Worm (Caenorhabditis elegans): ENCODE data around the gene rnh-1.2.

Gene rnh-1.2

DNA sequence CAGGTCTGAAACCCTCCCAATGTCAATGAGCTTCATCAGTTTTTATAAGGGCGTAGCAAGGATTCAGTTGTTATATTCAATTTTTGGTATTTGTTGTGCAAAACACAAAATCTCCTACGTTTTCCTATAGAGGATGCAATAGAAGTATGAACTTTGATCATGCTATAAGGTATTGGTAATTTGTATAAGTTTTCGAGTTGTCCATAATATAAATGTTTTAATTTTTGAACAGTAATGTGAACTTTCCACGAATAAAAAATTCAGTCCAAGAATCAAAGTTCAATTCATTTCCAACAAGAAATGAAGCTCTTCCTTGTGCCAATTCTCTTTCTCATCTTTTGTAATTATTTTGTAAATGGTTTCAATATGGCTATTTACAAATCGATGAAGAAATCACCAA is 10.8 kb downstream of the rnh-1.2 start, which contains the start of gene ZK938.12:
TSS of gene ZK938.12 (plus strand) at position 301 of the 400 bp plus-strand sequence.
- no peak for TF ChIP-seq C34B4.2 (tag; optimal IDR thresholded peaks at IDR 0.05)
- TF ChIP-seq vab-15 (tag; optimal IDR thresholded peaks at IDR 0.05) = no peak
- TF ChIP-seq pqm-1 (tag; optimal IDR thresholded peaks at IDR 0.05) = no peak
- no peak for TF ChIP-seq lin-15B (tag; optimal IDR thresholded peaks at IDR 0.05)
- no peak for TF ChIP-seq blmp-1 (tag; optimal IDR thresholded peaks at IDR 0.05)
- TF ChIP-seq lin-35 (GFP tag; optimal IDR thresholded peaks at IDR 0.05) = no peak
- TF ChIP-seq rnt-1 (tag; optimal IDR thresholded peaks at IDR 0.05) = no peak
- TF ChIP-seq nhr-12 (tag; optimal IDR thresholded peaks at IDR 0.05) = no peak
- no peak for TF ChIP-seq mdl-1 (tag; optimal IDR thresholded peaks at IDR 0.05)
- TF ChIP-seq isw-1 (GFP tag; IDR thresholded peaks at IDR 0.05) = no peak
- no peak for TF ChIP-seq ceh-82 (tag; optimal IDR thresholded peaks at IDR 0.05)
- TF ChIP-seq nhr-71 (tag; optimal IDR thresholded peaks at IDR 0.05) = no peak
- no peak for TF ChIP-seq skn-1 (tag; optimal IDR thresholded peaks at IDR 0.05)
- no peak for TF ChIP-seq nhr-76 (tag; optimal IDR thresholded peaks at IDR 0.05)
- no peak for TF ChIP-seq nhr-20 (tag; optimal IDR thresholded peaks at IDR 0.05)
- no peak for TF ChIP-seq C04F5.9 (tag; optimal IDR thresholded peaks at IDR 0.05)

DNA sequence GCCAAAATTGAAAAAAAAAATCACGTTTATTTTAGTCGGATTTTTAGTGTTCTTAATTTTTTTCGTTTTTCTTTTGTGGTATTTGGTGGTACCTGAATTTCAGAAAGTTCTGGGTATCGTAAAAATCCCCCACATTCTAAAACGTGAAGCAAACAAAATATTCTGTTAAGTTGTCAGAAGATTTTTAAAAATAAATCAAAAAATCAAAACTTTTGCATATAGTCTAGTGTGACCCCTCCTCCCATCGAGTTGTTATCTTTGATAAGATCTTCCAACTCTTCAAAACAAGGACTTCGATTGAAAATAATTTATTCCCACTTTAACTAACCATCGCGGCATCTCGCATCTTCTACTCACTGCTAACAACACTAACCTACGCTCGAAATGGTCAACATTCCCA is 12.7 kb downstream of the rnh-1.2 start, which contains the start of gene ZK938.1:
TSS of gene ZK938.1 (plus strand) at position 301 of the 400 bp plus-strand sequence.
- TF ChIP-seq lir-3 (tag; optimal IDR thresholded peaks at IDR 0.05; ENCODE audit: poor library complexity) = no peak
- TF ChIP-seq nhr-12 (tag; optimal IDR thresholded peaks at IDR 0.05) = no peak
- no peak for TF ChIP-seq tbx-2 (tag; optimal IDR thresholded peaks at IDR 0.05)
- no peak for TF ChIP-seq efl-1 (optimal IDR thresholded peaks at IDR 0.05)
- TF ChIP-seq efl-1 (GFP tag; optimal IDR thresholded peaks at IDR 0.05 in 1 of 2) = peak in 1 of 2 experiments; percentile 25
- no peak for TF ChIP-seq lsy-2 (tag; optimal IDR thresholded peaks at IDR 0.05)

DNA sequence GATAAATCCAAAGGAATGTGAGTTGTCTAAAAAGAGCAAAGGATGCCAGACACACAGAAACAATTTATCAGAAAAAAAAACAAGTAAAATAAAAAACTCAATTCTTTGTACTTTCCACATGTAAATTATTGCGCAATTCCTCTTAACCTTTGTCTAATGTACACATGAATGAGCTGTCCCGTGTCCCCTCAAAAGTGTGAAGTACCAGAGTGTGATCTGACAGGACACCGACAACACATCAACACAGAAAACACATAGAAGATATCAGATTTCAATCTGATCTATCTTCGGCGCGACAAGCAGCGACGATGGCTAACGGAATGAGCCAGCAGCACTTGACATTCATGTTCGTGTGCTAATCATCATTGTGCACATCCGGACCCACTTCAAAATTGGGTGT is 13.3 kb downstream of the rnh-1.2 start:
- TF ChIP-seq fkh-4 (tag; optimal IDR thresholded peaks at IDR 0.05; ENCODE audit: borderline replicate concordance) (no peak), C16A3.4 (tag; optimal IDR thresholded peaks at IDR 0.05) (no peak), lin-35 (GFP tag; optimal IDR thresholded peaks at IDR 0.05) (no peak)

DNA sequence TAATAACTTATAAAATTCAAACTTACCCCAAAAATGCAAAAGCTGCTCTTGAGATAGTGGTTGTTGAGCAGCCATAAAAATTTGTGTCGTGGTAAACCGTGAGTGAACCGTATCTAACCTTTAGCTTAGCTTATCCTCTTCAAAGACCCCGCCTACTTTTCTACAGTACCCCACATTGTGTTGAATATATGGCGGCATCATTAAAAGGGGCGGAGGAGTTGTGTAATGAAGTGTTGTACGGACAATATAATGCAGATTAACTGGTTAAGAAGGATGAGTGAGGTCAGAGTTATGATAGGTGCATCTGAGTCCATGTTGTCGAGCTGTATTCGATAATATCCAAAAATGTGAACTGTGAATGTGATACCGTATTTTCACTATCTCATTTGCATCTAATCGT is 14.0 kb downstream of the rnh-1.2 start, which contains the start of gene eyg-1:
TSS of gene eyg-1 (minus strand) at position 101 of the 400 bp plus-strand sequence.
- TF ChIP-seq mab-9 (GFP tag; IDR thresholded peaks at IDR 0.05) (no peak), alr-1 (tag; optimal IDR thresholded peaks at IDR 0.05; ENCODE audit: borderline replicate concordance) (no peak), nhr-76 (tag; optimal IDR thresholded peaks at IDR 0.05) (no peak), efl-3 (GFP tag; optimal IDR thresholded peaks at IDR 0.05) (no peak), hlh-17 (GFP tag; optimal IDR thresholded peaks at IDR 0.05; ENCODE audit: borderline replicate concordance) (no peak), rnt-1 (tag; optimal IDR thresholded peaks at IDR 0.05) (no peak), unc-86 (tag; optimal IDR thresholded peaks at IDR 0.05) (no peak), nhr-12 (tag; optimal IDR thresholded peaks at IDR 0.05) (no peak), egl-27 (tag; optimal IDR thresholded peaks at IDR 0.05) (no peak), nhr-11 (tag; optimal IDR thresholded peaks at IDR 0.05) (no peak), fos-1 (tag; optimal IDR thresholded peaks at IDR 0.05) (no peak), sox-4 (tag; optimal IDR thresholded peaks at IDR 0.05) (no peak), fkh-4 (tag; optimal IDR thresholded peaks at IDR 0.05; ENCODE audit: borderline replicate concordance) (no peak), Y116A8C.19 (tag; optimal IDR thresholded peaks at IDR 0.05; ENCODE audit: borderline replicate concordance) (no peak), xbp-1 (tag; optimal IDR thresholded peaks at IDR 0.05) (no peak), ceh-63 (GFP tag; optimal IDR thresholded peaks at IDR 0.05) (no peak), efl-1 (optimal IDR thresholded peaks at IDR 0.05) (no peak), efl-1 (GFP tag; optimal IDR thresholded peaks at IDR 0.05 in 1 of 2) (no peak)

DNA sequence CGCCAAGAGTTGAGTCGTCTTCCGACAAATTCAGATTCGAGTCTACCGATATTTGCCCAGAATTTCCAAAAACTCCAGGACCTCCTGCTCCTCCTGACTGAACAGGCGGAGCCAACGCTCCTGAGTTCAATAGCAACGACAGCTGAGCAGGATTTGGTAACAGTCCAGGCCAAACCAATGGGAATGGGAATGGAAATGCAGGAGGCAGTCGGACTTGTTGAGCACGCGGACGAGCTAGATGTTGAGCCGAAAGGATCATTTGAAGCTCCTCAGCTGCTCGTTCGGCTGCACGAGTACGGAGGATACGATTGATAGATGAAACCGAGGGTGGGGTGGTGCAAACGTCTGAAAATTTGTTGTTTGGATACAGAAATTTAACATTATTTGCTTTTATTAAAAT is 14.9 kb downstream of the rnh-1.2 start:
- TF ChIP-seq efl-1 (optimal IDR thresholded peaks at IDR 0.05) (no peak), efl-1 (GFP tag; optimal IDR thresholded peaks at IDR 0.05 in 1 of 2) (peak in 1 of 2 experiments; percentile 59), nhr-90 (tag; optimal IDR thresholded peaks at IDR 0.05; ENCODE audit: poor library complexity) (no peak)
